Worm (Caenorhabditis elegans) whole organism, L1 larva: ENCODE results near the gene cgh-1.

ENCODE experiments used
- alr-1 ChIP-seq: fragments of 200-800 bp; sonication (Bioruptor generic); optimal IDR thresholded peaks from 2 replicates; lab custom pipeline; 2018; ENCODE audit warnings: borderline replicate concordance, mild to moderate bottlenecking, missing genetic modification characterization, missing compliant biosample characterization

cgh-1 gene

DNA sequence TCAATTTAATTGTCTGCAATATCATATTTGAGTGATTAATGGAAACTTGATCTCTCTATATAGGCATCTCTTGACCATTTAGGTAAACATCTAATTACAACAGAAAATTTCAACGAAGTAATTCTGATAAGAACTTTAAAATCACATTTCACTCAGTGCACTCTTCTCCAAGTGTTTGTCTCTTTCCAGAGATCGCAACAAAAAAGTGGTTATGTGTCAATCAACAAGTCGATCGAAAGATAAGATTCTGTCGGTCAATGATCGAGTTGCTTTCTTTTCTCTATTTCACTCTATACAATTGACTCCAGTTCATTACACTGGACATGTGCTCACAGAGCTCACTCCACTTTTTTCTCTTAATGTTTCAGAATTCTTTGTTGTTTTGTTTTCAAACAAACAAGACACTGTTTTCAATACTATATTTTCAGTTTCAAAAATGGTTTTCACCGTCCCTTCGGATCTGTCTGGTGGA, 43.9 kb downstream of the cgh-1 start, which contains the start of gene alh-12 (continued):
- TF ChIP-seq alr-1 (tag; lab: Kevin White, UChicago) = no peak
